Fruit fly (Drosophila melanogaster): ENCODE measurements around the gene Cpr65Ax2.

Cpr65Ax2 gene

DNA sequence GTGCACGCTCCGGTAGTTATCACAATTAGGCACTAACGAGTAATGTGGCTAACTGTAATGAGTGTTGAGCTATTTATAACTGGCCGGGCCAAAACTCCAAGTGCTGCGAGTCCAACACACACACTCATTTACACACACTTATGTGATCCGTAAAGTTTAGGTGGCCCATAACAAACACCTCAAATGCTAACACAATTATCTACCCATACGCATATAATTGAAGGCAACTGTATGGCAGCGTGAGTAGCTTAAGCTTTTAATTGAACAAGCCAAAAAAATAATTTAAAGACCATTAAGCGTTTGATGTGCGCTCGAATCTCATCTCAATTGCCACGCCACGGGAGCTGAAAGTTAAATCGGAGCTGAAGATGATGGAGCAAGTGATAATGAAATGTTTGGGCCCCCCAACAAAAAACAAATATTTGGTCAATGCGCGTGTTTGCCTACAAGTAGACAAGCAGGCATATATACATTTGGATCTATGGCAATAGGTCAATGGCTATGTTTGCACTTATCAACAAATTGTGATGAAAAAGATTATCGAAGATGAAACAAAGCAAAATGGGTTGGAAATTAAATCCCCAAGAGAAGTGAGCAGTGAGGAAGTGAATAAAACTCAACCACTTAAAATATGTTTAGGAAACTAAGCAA, 10.6 kb downstream of the Cpr65Ax2 start, which contains the start of gene Cpr65Av (continued):
- no peak for TF ChIP-seq emc (GFP tag; optimal IDR thresholded peaks at IDR 0.05)
- no peak for TF ChIP-seq GATAe (GFP tag; conservative IDR thresholded peaks at IDR 0.05)
- no peak for TF ChIP-seq CG11560 (tag; IDR thresholded peaks at IDR 0.05)
- no peak for TF ChIP-seq CG7357 (GFP tag; IDR thresholded peaks at IDR 0.05)
- no peak for TF ChIP-seq Dad (GFP tag; optimal IDR thresholded peaks at IDR 0.05)
- peak; percentile 7 for TF ChIP-seq CoRest (tag; optimal IDR thresholded peaks at IDR 0.05)
- TF ChIP-seq lov (optimal IDR thresholded peaks at IDR 0.05) = no peak
- TF ChIP-seq lov (GFP tag; IDR thresholded peaks at IDR 0.05) = no peak
- TF ChIP-seq Six4 (GFP tag; optimal IDR thresholded peaks at IDR 0.05) = no peak
- TF ChIP-seq CG18262 (tag; optimal IDR thresholded peaks at IDR 0.05) = no peak
- peak; percentile 6 for TF ChIP-seq Atf3 (GFP tag; optimal IDR thresholded peaks at IDR 0.05)
- TF ChIP-seq CG12769 (tag; optimal IDR thresholded peaks at IDR 0.05) = no peak
- TF ChIP-seq CG7963 (GFP tag; IDR thresholded peaks at IDR 0.05; ENCODE audit: partially characterized antibody) = no peak
- no peak for TF ChIP-seq CG7556 (GFP tag; optimal IDR thresholded peaks at IDR 0.05)
- TF ChIP-seq tx (GFP tag; optimal IDR thresholded peaks at IDR 0.05) = no peak
- no peak for TF ChIP-seq ap (GFP tag; IDR thresholded peaks at IDR 0.05)
- TF ChIP-seq CG2889 (GFP tag; IDR thresholded peaks at IDR 0.05) = no peak
- TF ChIP-seq HLH3B (GFP tag; IDR thresholded peaks at IDR 0.05) = 0 out of 2 replicates have a peak, but pooled peaks have one; percentile 34
- TF ChIP-seq bigmax (GFP tag; optimal IDR thresholded peaks at IDR 0.05) = no peak
- no peak for TF ChIP-seq Spps (tag; optimal IDR thresholded peaks at IDR 0.05)
- no peak for TF ChIP-seq CG6254 (GFP tag; optimal IDR thresholded peaks at IDR 0.05)
- TF ChIP-seq Sin3A (optimal IDR thresholded peaks at IDR 0.05) = no peak
- TF ChIP-seq Opbp (GFP tag; IDR thresholded peaks at IDR 0.05; ENCODE audit: partially characterized antibody) = no peak
- no peak for TF ChIP-seq hbn (GFP tag; IDR thresholded peaks at IDR 0.05; ENCODE audit: partially characterized antibody)
- TF ChIP-seq CG11696 (GFP tag; IDR thresholded peaks at IDR 0.05) = no peak
- no peak for TF ChIP-seq CG7745 (tag; optimal IDR thresholded peaks at IDR 0.05)
- no peak for TF ChIP-seq chinmo (GFP tag; IDR thresholded peaks at IDR 0.05; ENCODE audit: partially characterized antibody)
- TF ChIP-seq zen2 (GFP tag; IDR thresholded peaks at IDR 0.05; ENCODE audit: partially characterized antibody) = no peak
- peak; percentile 39 for TF ChIP-seq CG13424 (tag; optimal IDR thresholded peaks at IDR 0.05)
- no peak for TF ChIP-seq tll (GFP tag; optimal IDR thresholded peaks at IDR 0.05)
- peak; percentile 48 for TF ChIP-seq Sox102F (GFP tag; optimal IDR thresholded peaks at IDR 0.05)
- TF ChIP-seq peb (GFP tag; IDR thresholded peaks at IDR 0.05) = no peak
- peak; percentile 43 for TF ChIP-seq sqz (GFP tag; optimal IDR thresholded peaks at IDR 0.05)
- no peak for TF ChIP-seq CG4282 (GFP tag; optimal IDR thresholded peaks at IDR 0.05)
- no peak for TF ChIP-seq pum (GFP tag; optimal IDR thresholded peaks at IDR 0.05)
- TF ChIP-seq zfh2 (GFP tag; optimal IDR thresholded peaks at IDR 0.05) = no peak
- TF ChIP-seq Ets65A (GFP tag) = no peak
- TF ChIP-seq grau (tag; optimal IDR thresholded peaks at IDR 0.05) = no peak
- TF ChIP-seq CG43689 (GFP tag; IDR thresholded peaks at IDR 0.05) = no peak
- peak; percentile 40 for TF ChIP-seq CG17359 (tag; optimal IDR thresholded peaks at IDR 0.05)
- TF ChIP-seq CG12236 (GFP tag; optimal IDR thresholded peaks at IDR 0.05) = no peak
- no peak for TF ChIP-seq Adf1 (GFP tag; IDR thresholded peaks at IDR 0.05)
- TF ChIP-seq her (GFP tag; optimal IDR thresholded peaks at IDR 0.05) = no peak
- TF ChIP-seq HLH54F (GFP tag; optimal IDR thresholded peaks at IDR 0.05) = no peak
- peak; percentile 27 for TF ChIP-seq CG2678 (tag; optimal IDR thresholded peaks at IDR 0.05)
- TF ChIP-seq CG3838 (GFP tag; optimal IDR thresholded peaks at IDR 0.05) = no peak
- TF ChIP-seq amos (GFP tag; IDR thresholded peaks at IDR 0.05; ENCODE audit: partially characterized antibody) = no peak
- TF ChIP-seq CG1024 (GFP tag; IDR thresholded peaks at IDR 0.05) = no peak
- no peak for TF ChIP-seq pfk (GFP tag; optimal IDR thresholded peaks at IDR 0.05)
- no peak for TF ChIP-seq CG15514 (GFP tag; optimal IDR thresholded peaks at IDR 0.05)
- TF ChIP-seq Optix (GFP tag; IDR thresholded peaks at IDR 0.05) = no peak
